Fruit fly (Drosophila melanogaster): ENCODE data around the gene FucTD.

FucTD gene

DNA sequence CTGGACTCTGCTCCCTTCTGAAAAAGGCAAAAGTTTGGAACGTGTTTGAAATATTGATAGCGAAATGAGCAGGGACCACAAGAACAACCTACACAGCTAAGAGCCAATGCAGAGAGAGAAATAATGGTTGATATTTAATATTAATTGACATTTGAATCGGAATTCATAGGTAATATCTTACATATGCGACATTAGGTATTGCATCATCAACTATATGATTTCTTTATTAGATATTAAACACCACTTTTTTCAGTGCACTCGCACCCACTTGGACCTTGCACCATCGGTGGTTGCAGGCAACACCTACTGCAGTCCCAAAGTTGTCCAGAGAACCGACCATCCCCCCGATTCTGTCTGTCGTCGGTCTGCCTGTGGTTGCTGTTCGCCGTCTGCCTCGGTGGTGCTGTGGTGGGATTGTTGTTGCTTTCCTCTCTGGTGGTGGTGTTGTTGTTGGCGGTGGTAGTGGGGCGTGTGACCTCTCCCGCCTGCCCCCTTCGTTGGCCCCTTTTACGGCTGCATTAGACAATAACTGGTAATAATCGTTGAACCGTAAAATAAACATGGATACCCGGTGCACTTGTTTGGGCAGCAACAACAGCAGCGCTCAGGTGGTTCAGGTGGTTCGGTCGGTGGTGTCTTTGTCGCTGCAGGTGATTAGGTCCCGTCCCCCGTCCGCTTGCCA, 37.0 kb upstream of the FucTD start (continued):
- TF ChIP-seq CG11762 (GFP tag; optimal IDR thresholded peaks at IDR 0.05; ENCODE audit: insufficient read depth): peak; percentile 30
- peak; percentile 56 for TF ChIP-seq CG8632 (GFP tag; optimal IDR thresholded peaks at IDR 0.05)
- TF ChIP-seq Blimp-1 (GFP tag; optimal IDR thresholded peaks at IDR 0.05): peak; percentile 3
- TF ChIP-seq CG6854 (GFP tag; optimal IDR thresholded peaks at IDR 0.05): peak; percentile 36
- peak; percentile 9 for TF ChIP-seq Sox15 (GFP tag; optimal IDR thresholded peaks at IDR 0.05)
- TF ChIP-seq CG1621 (tag; optimal IDR thresholded peaks at IDR 0.05): peak; percentile 63
- TF ChIP-seq achi (GFP tag; optimal IDR thresholded peaks at IDR 0.05): peak; percentile 79
- peak; percentile 50 for TF ChIP-seq fd59A (GFP tag; optimal IDR thresholded peaks at IDR 0.05)
- TF ChIP-seq CG16779 (tag; optimal IDR thresholded peaks at IDR 0.05): peak; percentile 75
- peak; percentile 75 for TF ChIP-seq lz (GFP tag; optimal IDR thresholded peaks at IDR 0.05)
- TF ChIP-seq esn (GFP tag; optimal IDR thresholded peaks at IDR 0.05): peak; percentile 75
- peak; percentile 92 for TF ChIP-seq CG6163 (GFP tag; IDR thresholded peaks at IDR 0.05)
- TF ChIP-seq ss (GFP tag; optimal IDR thresholded peaks at IDR 0.05): peak; percentile 82 to 83
- TF ChIP-seq eg (GFP tag; IDR thresholded peaks at IDR 0.05): peak; percentile 95
- TF ChIP-seq CG8319 (GFP tag; optimal IDR thresholded peaks at IDR 0.05): no peak
- TF ChIP-seq Eip75B (GFP tag; optimal IDR thresholded peaks at IDR 0.05): peak; percentile 68
- peak; percentile 84 for TF ChIP-seq Met (GFP tag; optimal IDR thresholded peaks at IDR 0.05)
- peak; percentile 86 for TF ChIP-seq Gug (GFP tag; IDR thresholded peaks at IDR 0.05)
- no peak for TF ChIP-seq CG11902 (GFP tag; optimal IDR thresholded peaks at IDR 0.05)
- peak; percentile 71 for TF ChIP-seq CG6808 (GFP tag; optimal IDR thresholded peaks at IDR 0.05)
- TF ChIP-seq topi (GFP tag; optimal IDR thresholded peaks at IDR 0.05): peak; percentile 77
- TF ChIP-seq CG32006 (GFP tag; optimal IDR thresholded peaks at IDR 0.05): peak; percentile 85
- TF ChIP-seq Ets96B (tag; optimal IDR thresholded peaks at IDR 0.05): peak; percentile 65
- TF ChIP-seq CG15336 (GFP tag; IDR thresholded peaks at IDR 0.05): peak; percentile 92

DNA sequence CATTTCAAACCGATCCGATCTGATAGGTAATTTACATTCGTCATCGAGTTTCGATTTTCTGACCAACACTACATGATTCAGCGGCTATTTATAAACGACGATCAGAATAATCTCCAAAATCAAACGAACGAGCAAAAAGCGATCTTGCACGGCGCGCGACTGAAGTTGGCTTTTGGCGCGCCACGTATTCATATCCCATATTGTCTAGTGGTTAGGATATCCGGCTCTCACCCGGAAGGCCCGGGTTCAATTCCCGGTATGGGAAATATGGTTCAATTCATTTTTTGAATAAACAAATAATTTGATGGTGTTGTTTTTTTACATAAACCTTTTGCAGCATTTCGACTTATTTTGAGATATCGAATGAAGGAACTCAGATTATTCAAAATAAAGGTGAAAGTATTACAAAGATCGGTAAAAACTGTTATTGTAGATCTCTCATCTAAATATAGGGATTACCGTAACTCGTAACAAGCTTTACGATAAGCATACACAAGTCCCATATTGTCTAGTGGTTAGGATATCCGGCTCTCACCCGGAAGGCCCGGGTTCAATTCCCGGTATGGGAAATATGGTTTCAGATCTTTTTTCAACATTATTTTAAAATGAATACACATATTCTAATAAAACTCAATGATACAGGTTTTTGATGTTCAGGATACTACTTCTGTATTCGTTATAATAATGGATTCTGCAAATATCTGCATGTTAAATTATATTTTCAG, 36.1 kb upstream of the FucTD start:
- TF ChIP-seq svp (GFP tag): peak; percentile 29
- TF ChIP-seq CG3032 (tag; optimal IDR thresholded peaks at IDR 0.05): no peak
- TF ChIP-seq CG32006 (GFP tag; optimal IDR thresholded peaks at IDR 0.05): no peak
- TF ChIP-seq Eip78C (GFP tag): peak; percentile 23
- no peak for TF ChIP-seq cyc (GFP tag; optimal IDR thresholded peaks at IDR 0.05)
- TF ChIP-seq CG6163 (GFP tag; IDR thresholded peaks at IDR 0.05): no peak
- TF ChIP-seq spab (GFP tag; optimal IDR thresholded peaks at IDR 0.05): no peak
- TF ChIP-seq Eip75B (GFP tag; optimal IDR thresholded peaks at IDR 0.05): no peak

DNA sequence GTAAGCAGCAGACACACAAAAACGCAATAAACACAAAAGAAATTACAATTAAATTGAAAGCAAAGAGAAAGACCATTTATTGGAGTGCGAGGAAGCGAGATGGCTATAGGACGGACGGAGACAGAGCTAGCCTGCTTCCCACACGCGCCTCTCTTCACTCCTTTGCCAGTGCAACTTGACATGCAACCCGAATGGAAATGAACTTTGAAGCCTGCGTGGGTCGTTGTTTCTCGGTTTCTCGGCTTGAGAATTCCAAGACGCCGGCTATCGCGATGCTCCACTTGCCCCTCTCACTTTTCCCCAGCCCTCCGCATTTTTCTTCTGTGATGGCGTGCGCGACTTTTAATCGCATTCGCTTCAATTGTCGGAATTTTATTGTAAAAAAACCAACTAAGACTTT, 35.1 kb upstream of the FucTD start:
- TF ChIP-seq pdm3 (GFP tag; optimal IDR thresholded peaks at IDR 0.05) (no peak), cyc (GFP tag; optimal IDR thresholded peaks at IDR 0.05) (no peak), fd59A (GFP tag; optimal IDR thresholded peaks at IDR 0.05) (no peak), CG8319 (GFP tag; optimal IDR thresholded peaks at IDR 0.05) (no peak), CG11762 (GFP tag; optimal IDR thresholded peaks at IDR 0.05; ENCODE audit: insufficient read depth) (no peak), Hr4 (GFP tag; optimal IDR thresholded peaks at IDR 0.05) (no peak), CG34406 (GFP tag; optimal IDR thresholded peaks at IDR 0.05) (no peak), Lpt (GFP tag; optimal IDR thresholded peaks at IDR 0.05) (no peak), CG11902 (GFP tag; optimal IDR thresholded peaks at IDR 0.05) (no peak), fkh (GFP tag; optimal IDR thresholded peaks at IDR 0.05) (no peak), Hr39 (GFP tag; optimal IDR thresholded peaks at IDR 0.05) (no peak), Sox14 (GFP tag; optimal IDR thresholded peaks at IDR 0.05) (peak; percentile 68), Eip78C (GFP tag) (no peak), fd85E (GFP tag; optimal IDR thresholded peaks at IDR 0.05) (no peak), topi (GFP tag; optimal IDR thresholded peaks at IDR 0.05) (no peak), CG6854 (GFP tag; optimal IDR thresholded peaks at IDR 0.05) (no peak), dac (GFP tag; optimal IDR thresholded peaks at IDR 0.05) (no peak), vri (GFP tag; optimal IDR thresholded peaks at IDR 0.05) (no peak), net (GFP tag; optimal IDR thresholded peaks at IDR 0.05) (peak; percentile 11), CG6808 (GFP tag; optimal IDR thresholded peaks at IDR 0.05) (peak; percentile 48), Ets96B (tag; optimal IDR thresholded peaks at IDR 0.05) (no peak), CG3032 (tag; optimal IDR thresholded peaks at IDR 0.05) (no peak), CG10669 (GFP tag; optimal IDR thresholded peaks at IDR 0.05) (peak; percentile 18), esn (GFP tag; optimal IDR thresholded peaks at IDR 0.05) (no peak), CG11294 (GFP tag; IDR thresholded peaks at IDR 0.05) (no peak), Eip75B (GFP tag; optimal IDR thresholded peaks at IDR 0.05) (no peak), Hr38 (GFP tag; optimal IDR thresholded peaks at IDR 0.05) (no peak), CG3919 (GFP tag; optimal IDR thresholded peaks at IDR 0.05) (no peak), CG10631 (GFP tag; optimal IDR thresholded peaks at IDR 0.05) (no peak)

Data from whole organism, prepupa.